Worm (Caenorhabditis elegans) whole organism, early embryonic: Measurements from ENCODE around the gene perm-5.

Experiments
- B0310.2 ChIP-seq: sonication (generic microtip); optimal IDR thresholded peaks from 2 replicates; lab custom pipeline; 2016; ENCODE audit warnings: mild to moderate bottlenecking, missing genetic modification characterization, missing compliant biosample characterization
- F13C5.2 ChIP-seq: sonication (generic microtip); optimal IDR thresholded peaks from 2 replicates; lab custom pipeline; 2017; ENCODE audit warnings: mild to moderate bottlenecking, missing genetic modification characterization, inconsistent platforms, missing compliant biosample characterization
- ama-1 ChIP-seq: fragments of 150-350 bp; optimal IDR thresholded peaks from 2 replicates; lab custom pipeline; 2014
- flt-1 ChIP-seq: fragments of 200-800 bp; sonication (Bioruptor generic); IDR thresholded peaks from 2 replicates; pipeline ENCODE4 v1.3.6; 2022; ENCODE audit warnings: missing genetic modification characterization, missing compliant biosample characterization
- hmbx-1 ChIP-seq: sonication (generic microtip); optimal IDR thresholded peaks from 2 replicates; lab custom pipeline; 2016; ENCODE audit warnings: mild to moderate bottlenecking, missing genetic modification characterization, missing compliant biosample characterization
- tbx-11 ChIP-seq: fragments of 200-800 bp; sonication (Bioruptor generic); IDR thresholded peaks from 2 replicates; pipeline ENCODE4 v1.3.6; 2022; ENCODE audit warnings: missing genetic modification characterization, missing compliant biosample characterization
- tra-4 ChIP-seq: sonication (generic microtip); optimal IDR thresholded peaks from 2 replicates; lab custom pipeline; 2017; ENCODE audit warnings: missing genetic modification characterization, missing compliant biosample characterization

DNA sequence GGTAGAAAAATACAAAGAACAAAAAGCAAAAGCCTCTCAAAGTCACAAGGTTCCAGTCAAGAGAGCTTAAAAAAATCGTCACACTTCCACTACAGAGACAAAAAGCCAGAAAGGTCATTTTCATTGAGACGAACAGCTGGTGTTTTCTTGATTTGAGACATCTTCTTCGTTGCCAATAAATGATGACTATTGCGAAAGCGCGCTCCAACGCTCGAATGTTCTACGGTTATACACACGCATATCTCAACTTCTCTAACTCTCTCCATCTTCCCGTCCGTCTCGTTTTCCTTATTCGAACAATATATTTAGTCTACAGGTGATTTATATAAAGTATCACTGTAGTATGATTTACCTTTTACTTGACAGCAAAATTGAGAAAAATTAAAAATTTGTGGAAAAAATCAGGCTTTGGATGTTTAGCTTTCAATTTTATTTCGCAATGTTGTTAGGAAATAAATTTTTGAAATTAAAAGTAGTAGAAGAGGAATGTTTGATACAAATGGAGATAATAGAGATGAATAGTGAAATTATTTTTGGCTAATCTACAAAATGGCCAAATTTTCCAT, 37.8 kb downstream of the perm-5 start:
- TF ChIP-seq tbx-11 (GFP tag; lab: Robert Waterston, UW) (no peak), ama-1 (lab: Kevin White, UChicago) (no peak), hmbx-1 (tag; lab: Kevin White, UChicago) (no peak), flt-1 (no peak), tra-4 (tag; lab: Kevin White, UChicago) (no peak), B0310.2 (no peak), F13C5.2 (tag; lab: Kevin White, UChicago) (no peak)
